Worm (Caenorhabditis elegans): ENCODE results near the gene nhr-234.

nhr-234 gene

ce11 chrII:12679635-12680034 lies 43.2 kb downstream of the nhr-234 start, which contains the start of the genes Y38E10A.33 and cox-10 (continued):
- TF ChIP-seq rcor-1 (GFP tag; IDR thresholded peaks at IDR 0.05) (no peak), cebp-1 (GFP tag; IDR thresholded peaks at IDR 0.05) (no peak), cebp-1 (tag; optimal IDR thresholded peaks at IDR 0.05) (peak; percentile 11), attf-6 (GFP tag; IDR thresholded peaks at IDR 0.05) (no peak), F23B12.7 (tag; optimal IDR thresholded peaks at IDR 0.05; ENCODE audit: insufficient read depth) (peak; percentile 28), him-1 (tag; optimal IDR thresholded peaks at IDR 0.05) (no peak), Y79H2A.3 (GFP tag; conservative IDR thresholded peaks at IDR 0.05) (no peak), ceh-100 (GFP tag; IDR thresholded peaks at IDR 0.05) (no peak), snpc-1.3 (tag; optimal IDR thresholded peaks at IDR 0.05; ENCODE audit: insufficient read depth) (no peak), madf-6 (GFP tag; IDR thresholded peaks at IDR 0.05) (no peak), F49E8.2 (tag; optimal IDR thresholded peaks at IDR 0.05; ENCODE audit: insufficient read depth) (no peak), F37B4.10 (GFP tag; IDR thresholded peaks at IDR 0.05) (no peak), F57A8.1 (GFP tag; optimal IDR thresholded peaks at IDR 0.05) (no peak), egl-44 (GFP tag; IDR thresholded peaks at IDR 0.05) (no peak), D2030.7 (GFP tag; IDR thresholded peaks at IDR 0.05) (no peak), unc-130 (GFP tag; optimal IDR thresholded peaks at IDR 0.05) (no peak), sdz-38 (tag; optimal IDR thresholded peaks at IDR 0.05) (no peak), tlf-1 (GFP tag; optimal IDR thresholded peaks at IDR 0.05) (no peak), hlh-12 (tag; optimal IDR thresholded peaks at IDR 0.05) (no peak), hmg-20 (GFP tag; IDR thresholded peaks at IDR 0.05) (no peak), lin-40 (tag; optimal IDR thresholded peaks at IDR 0.05) (peak; percentile 27)
